Worm (Caenorhabditis elegans) whole organism, late embryonic: ENCODE measurements around the gene cytb-5.1.
A peak's percentile ranks its signal among the peaks of the same experiment; 100 is the strongest.

ENCODE experiments used
- K02D7.2 ChIP-seq: sonication (generic microtip); optimal IDR thresholded peaks from 2 replicates; lab custom pipeline; 2017; ENCODE audit warnings: mild to moderate bottlenecking, missing genetic modification characterization, missing compliant biosample characterization
- K09A11.1 ChIP-seq: sonication (generic microtip); optimal IDR thresholded peaks from 2 replicates; lab custom pipeline; 2017; ENCODE audit warnings: antibody characterized with exemption, mild to moderate bottlenecking, missing genetic modification characterization, missing compliant biosample characterization; ENCODE audit not compliant: insufficient read depth
- ahr-1 ChIP-seq: sonication (generic microtip); optimal IDR thresholded peaks from 2 replicates; lab custom pipeline; 2016; ENCODE audit warnings: missing genetic modification characterization, missing compliant biosample characterization
- ama-1 ChIP-seq: fragments of 150-350 bp; optimal IDR thresholded peaks from 2 replicates; lab custom pipeline; 2014
- ceh-14 ChIP-seq: sonication (generic microtip); optimal IDR thresholded peaks from 2 replicates; lab custom pipeline; 2016; ENCODE audit warnings: missing genotype, missing genetic modification characterization, missing compliant biosample characterization
- ceh-18 ChIP-seq: sonication (generic microtip); optimal IDR thresholded peaks from 2 replicates; lab custom pipeline; 2016; ENCODE audit warnings: missing genetic modification characterization, missing compliant biosample characterization
- ceh-19 ChIP-seq: fragments of 200-800 bp; sonication (Bioruptor generic); optimal IDR thresholded peaks from 2 replicates; lab custom pipeline; 2018; ENCODE audit warnings: mild to moderate bottlenecking, missing genetic modification characterization, missing compliant biosample characterization
- ceh-2 ChIP-seq: sonication (generic microtip); optimal IDR thresholded peaks from 2 replicates; lab custom pipeline; 2016; ENCODE audit warnings: missing genotype, missing genetic modification characterization, missing compliant biosample characterization
- ceh-31 ChIP-seq: sonication (generic microtip); optimal IDR thresholded peaks from 2 replicates; lab custom pipeline; 2016; ENCODE audit warnings: missing genetic modification characterization, missing compliant biosample characterization
- ceh-34 ChIP-seq: sonication (generic microtip); optimal IDR thresholded peaks from 2 replicates; lab custom pipeline; 2016; ENCODE audit warnings: mild to moderate bottlenecking, missing genetic modification characterization, missing compliant biosample characterization
- ceh-45 ChIP-seq: fragments of 200-800 bp; sonication (Bioruptor generic); IDR thresholded peaks from 2 replicates; pipeline ENCODE4 v1.3.6; 2022; ENCODE audit warnings: missing genetic modification reagents, missing genetic modification characterization, missing compliant biosample characterization
- ceh-6 ChIP-seq: fragments of 200-800 bp; sonication (Bioruptor generic); optimal IDR thresholded peaks from 2 replicates; lab custom pipeline; 2018; ENCODE audit warnings: mild to moderate bottlenecking, missing genetic modification characterization, missing compliant biosample characterization
- dmd-4 ChIP-seq: sonication (generic microtip); optimal IDR thresholded peaks from 2 replicates; lab custom pipeline; 2016; ENCODE audit warnings: borderline replicate concordance, missing genetic modification characterization, missing compliant biosample characterization
- dve-1 ChIP-seq: sonication (generic microtip); optimal IDR thresholded peaks from 2 replicates; lab custom pipeline; 2017; ENCODE audit warnings: antibody characterized with exemption, mild to moderate bottlenecking, missing genetic modification characterization, missing compliant biosample characterization
- elt-4 ChIP-seq: sonication (generic microtip); optimal IDR thresholded peaks from 2 replicates; lab custom pipeline; 2016; ENCODE audit warnings: missing genetic modification characterization, missing compliant biosample characterization
- eyg-1 ChIP-seq: sonication (generic microtip); optimal IDR thresholded peaks from 2 replicates; lab custom pipeline; 2016; ENCODE audit warnings: missing genotype, missing genetic modification characterization, missing compliant biosample characterization
- fax-1 ChIP-seq: sonication (generic microtip); optimal IDR thresholded peaks from 2 replicates; lab custom pipeline; 2016; ENCODE audit warnings: missing genotype, missing genetic modification characterization, missing compliant biosample characterization
- fkh-10 ChIP-seq: fragments of 150-350 bp; optimal IDR thresholded peaks from 2 replicates; lab custom pipeline; 2014; ENCODE audit warnings: missing biosample characterization, missing genetic modification reagents, missing genetic modification characterization
- fkh-6 ChIP-seq: sonication (generic microtip); optimal IDR thresholded peaks from 2 replicates; lab custom pipeline; 2016; ENCODE audit warnings: missing genetic modification characterization, missing compliant biosample characterization
- gmeb-2 ChIP-seq: sonication (generic microtip); optimal IDR thresholded peaks from 2 replicates; lab custom pipeline; 2016; ENCODE audit warnings: missing genetic modification characterization, inconsistent platforms, missing compliant biosample characterization
- hlh-13 ChIP-seq: fragments of 200-800 bp; sonication (Bioruptor generic); optimal IDR thresholded peaks from 2 replicates; lab custom pipeline; 2018; ENCODE audit warnings: mild to moderate bottlenecking, missing genetic modification characterization, missing compliant biosample characterization
- hlh-15 ChIP-seq: sonication (generic microtip); optimal IDR thresholded peaks from 2 replicates; lab custom pipeline; 2016; ENCODE audit warnings: missing genetic modification characterization, missing compliant biosample characterization
- hlh-30 ChIP-seq: sonication (generic microtip); optimal IDR thresholded peaks from 2 replicates; lab custom pipeline; 2017; ENCODE audit warnings: antibody characterized with exemption, missing genetic modification characterization, missing compliant biosample characterization; ENCODE audit not compliant: insufficient read depth
- hlh-6 ChIP-seq: sonication (generic microtip); optimal IDR thresholded peaks from 2 replicates; lab custom pipeline; 2016; ENCODE audit warnings: missing genotype, missing genetic modification characterization, missing compliant biosample characterization
- hlh-8 ChIP-seq: sonication (generic microtip); optimal IDR thresholded peaks from 2 replicates; lab custom pipeline; 2016; ENCODE audit warnings: missing genotype, missing genetic modification characterization, missing compliant biosample characterization
- lin-11 ChIP-seq: fragments of 200-800 bp; sonication (Bioruptor generic); optimal IDR thresholded peaks from 2 replicates; lab custom pipeline; 2018; ENCODE audit warnings: mild to moderate bottlenecking, missing genetic modification characterization, missing compliant biosample characterization
- mec-3 ChIP-seq: sonication (generic microtip); optimal IDR thresholded peaks from 2 replicates; lab custom pipeline; 2016; ENCODE audit warnings: borderline replicate concordance, missing genetic modification characterization, missing compliant biosample characterization
- nfya-1 ChIP-seq: sonication (generic microtip); optimal IDR thresholded peaks from 2 replicates; lab custom pipeline; 2017; ENCODE audit warnings: missing genetic modification characterization, mild to moderate bottlenecking, missing compliant biosample characterization, antibody characterized with exemption, moderate library complexity
- pat-9 ChIP-seq: fragments of 200-800 bp; sonication (Bioruptor generic); optimal IDR thresholded peaks from 2 replicates; lab custom pipeline; 2018; ENCODE audit warnings: mild to moderate bottlenecking, missing genetic modification characterization, moderate library complexity, missing compliant biosample characterization
- pax-1 ChIP-seq: fragments of 150-350 bp; optimal IDR thresholded peaks from 2 replicates; lab custom pipeline; 2014; ENCODE audit warnings: missing biosample characterization, missing genetic modification characterization
- pha-2 ChIP-seq: sonication (generic microtip); optimal IDR thresholded peaks from 2 replicates; lab custom pipeline; 2017; ENCODE audit warnings: mild to moderate bottlenecking, missing genetic modification characterization, missing compliant biosample characterization
- pha-4 ChIP-seq: fragments of 150-350 bp; optimal IDR thresholded peaks from 2 replicates; lab custom pipeline; 2018; ENCODE audit warnings: missing biosample characterization, missing genetic modification reagents, missing genetic modification characterization
- ref-2 ChIP-seq: sonication (generic microtip); optimal IDR thresholded peaks from 2 replicates; lab custom pipeline; 2016; ENCODE audit warnings: missing genetic modification characterization, missing compliant biosample characterization
- rnt-1 ChIP-seq: sonication (generic microtip); optimal IDR thresholded peaks from 2 replicates; lab custom pipeline; 2016; ENCODE audit warnings: missing genetic modification characterization, missing compliant biosample characterization
- sdc-2 ChIP-seq: sonication (generic microtip); optimal IDR thresholded peaks from 2 replicates; lab custom pipeline; 2016; ENCODE audit warnings: missing genotype, missing genetic modification characterization, missing compliant biosample characterization
- syd-9 ChIP-seq: sonication (generic microtip); optimal IDR thresholded peaks from 2 replicates; lab custom pipeline; 2016; ENCODE audit warnings: mild to moderate bottlenecking, missing genetic modification characterization, moderate library complexity, missing compliant biosample characterization
- tbx-2 ChIP-seq: sonication (generic microtip); optimal IDR thresholded peaks from 2 replicates; lab custom pipeline; 2016; ENCODE audit warnings: missing genetic modification characterization, missing compliant biosample characterization
- unc-42 ChIP-seq: sonication (generic microtip); optimal IDR thresholded peaks from 2 replicates; lab custom pipeline; 2016; ENCODE audit warnings: missing genotype, missing genetic modification characterization, missing compliant biosample characterization
- unc-55 ChIP-seq: sonication (generic microtip); optimal IDR thresholded peaks from 2 replicates; lab custom pipeline; 2017; ENCODE audit warnings: missing biosample characterization, missing genetic modification reagents, missing genetic modification characterization
- unc-86 ChIP-seq: sonication (generic microtip); optimal IDR thresholded peaks from 2 replicates; lab custom pipeline; 2016; ENCODE audit warnings: missing genetic modification characterization, missing compliant biosample characterization

Gene cytb-5.1

ce11 chrX:14015808-14016207 is 14.1 kb downstream of the cytb-5.1 start (continued):
- peak; percentile 76 for TF ChIP-seq dve-1 (tag; lab: Kevin White, UChicago)
- peak; percentile 63 for TF ChIP-seq nfya-1 (tag; lab: Kevin White, UChicago)
- peak; percentile 81 for TF ChIP-seq pha-2
- TF ChIP-seq K09A11.1 (tag; lab: Kevin White, UChicago), result no peak
- TF ChIP-seq pha-4 (tag; lab: Kevin White, UChicago), result no peak
- peak; percentile 80 for TF ChIP-seq rnt-1
- TF ChIP-seq fax-1 (tag; lab: Kevin White, UChicago), result peak; percentile 62
- TF ChIP-seq hlh-30 (tag; lab: Kevin White, UChicago), result no peak
- TF ChIP-seq ceh-45 (GFP tag; lab: Robert Waterston, UW), result peak; percentile 71
- peak; percentile 73 for TF ChIP-seq unc-86 (tag; lab: Kevin White, UChicago)
- TF ChIP-seq ceh-14, result peak; percentile 90
- peak; percentile 70 for TF ChIP-seq ceh-34 (tag; lab: Kevin White, UChicago)
- TF ChIP-seq eyg-1 (tag; lab: Kevin White, UChicago), result peak; percentile 67
- TF ChIP-seq elt-4, result no peak
- TF ChIP-seq dmd-4 (tag; lab: Kevin White, UChicago), result peak; percentile 71
- TF ChIP-seq hlh-6, result peak; percentile 86
- TF ChIP-seq mec-3 (tag; lab: Kevin White, UChicago), result no peak
- TF ChIP-seq ceh-2, result peak; percentile 78
- TF ChIP-seq tbx-2 (tag; lab: Kevin White, UChicago), result peak; percentile 78
- TF ChIP-seq sdc-2 (tag; lab: Kevin White, UChicago), result peak; percentile 85
- no peak for TF ChIP-seq ama-1 (lab: Kevin White, UChicago)
- TF ChIP-seq hlh-13 (GFP tag; lab: Kevin White, UChicago), result peak; percentile 68
- peak; percentile 74 for TF ChIP-seq unc-55 (GFP tag; lab: Kevin White, UChicago)
- peak; percentile 39 for TF ChIP-seq hlh-15
- peak; percentile 72 for TF ChIP-seq lin-11 (tag; lab: Kevin White, UChicago)
- peak; percentile 63 for TF ChIP-seq ahr-1 (tag; lab: Kevin White, UChicago)

- TF ChIP-seq rnt-1 (peak; percentile 83), unc-42 (tag; lab: Kevin White, UChicago) (peak; percentile 73), nfya-1 (tag; lab: Kevin White, UChicago) (peak; percentile 84), fkh-10 (GFP tag; lab: Kevin White, UChicago) (peak; percentile 1), ref-2 (peak; percentile 43), tbx-2 (tag; lab: Kevin White, UChicago) (peak; percentile 59), sdc-2 (tag; lab: Kevin White, UChicago) (peak; percentile 56), ceh-6 (no peak), K02D7.2 (no peak), pax-1 (tag; lab: Kevin White, UChicago) (no peak), gmeb-2 (tag; lab: Kevin White, UChicago) (no peak), ceh-19 (GFP tag; lab: Kevin White, UChicago) (peak; percentile 9), ceh-14 (peak; percentile 19), ceh-31 (tag; lab: Kevin White, UChicago) (peak; percentile 80), unc-55 (GFP tag; lab: Kevin White, UChicago) (peak; percentile 99), syd-9 (peak; percentile 34), ceh-2 (no peak), elt-4 (no peak), ceh-34 (tag; lab: Kevin White, UChicago) (peak; percentile 67), ceh-18 (tag; lab: Kevin White, UChicago) (peak; percentile 86), hlh-8 (tag; lab: Kevin White, UChicago) (peak; percentile 81), fax-1 (tag; lab: Kevin White, UChicago) (peak; percentile 25), fkh-6 (tag; lab: Kevin White, UChicago) (no peak), pat-9 (tag; lab: Kevin White, UChicago) (peak; percentile 9)
- TF ChIP-seq, all 69 proteins: peak for 17
These were observed 15.0 kb downstream of the cytb-5.1 start for ce11 chrX:14016698-14017097.
